Worm (Caenorhabditis elegans) whole organism, L3 larva: ENCODE data around the gene srlf-15.

ENCODE experiments used
- ZK546.5 ChIP-seq: sonication (generic microtip); optimal IDR thresholded peaks from 2 replicates; lab custom pipeline; 2017; ENCODE audit warnings: missing biosample characterization, missing genetic modification characterization
- ceh-16 ChIP-seq: sonication (generic microtip); optimal IDR thresholded peaks from 2 replicates; lab custom pipeline; 2017; ENCODE audit warnings: missing biosample characterization, missing genetic modification characterization
- ceh-28 ChIP-seq: fragments of 150-350 bp; optimal IDR thresholded peaks from 2 replicates; lab custom pipeline; 2014; ENCODE audit warnings: missing biosample characterization, missing genetic modification reagents, missing genetic modification characterization
- daf-12 ChIP-seq: fragments of 150-350 bp; optimal IDR thresholded peaks from 2 replicates; lab custom pipeline; 2014; ENCODE audit warnings: missing biosample characterization, missing genetic modification reagents, missing genetic modification characterization
- elt-1 ChIP-seq: fragments of 150-350 bp; optimal IDR thresholded peaks from 2 replicates; lab custom pipeline; 2014; ENCODE audit warnings: missing biosample characterization, missing genetic modification characterization
- elt-2 ChIP-seq: sonication (generic microtip); optimal IDR thresholded peaks from 2 replicates; lab custom pipeline; 2016; ENCODE audit warnings: missing genetic modification reagents, mild to moderate bottlenecking, missing genetic modification characterization, missing compliant biosample characterization
- fkh-2 ChIP-seq: fragments of 150-350 bp; optimal IDR thresholded peaks from 2 replicates; lab custom pipeline; 2014; ENCODE audit warnings: missing biosample characterization, missing genetic modification reagents, missing genetic modification characterization
- lin-15B ChIP-seq: fragments of 150-350 bp; optimal IDR thresholded peaks from 2 replicates; lab custom pipeline; 2014; ENCODE audit warnings: missing biosample characterization, missing genetic modification characterization
- mml-1 ChIP-seq: fragments of 150-350 bp; sonication (generic microtip); optimal IDR thresholded peaks from 3 replicates; lab custom pipeline; 2014; ENCODE audit warnings: missing biosample characterization, missing genetic modification characterization
- nfya-1 ChIP-seq: sonication (generic microtip); optimal IDR thresholded peaks from 2 replicates; lab custom pipeline; 2017; ENCODE audit warnings: missing genetic modification characterization, mild to moderate bottlenecking, missing compliant biosample characterization, antibody characterized with exemption, moderate library complexity; ENCODE audit not compliant: insufficient read depth
- nhr-23 ChIP-seq: fragments of 150-350 bp; optimal IDR thresholded peaks from 2 replicates; lab custom pipeline; 2014; ENCODE audit warnings: missing biosample characterization, missing genetic modification reagents, missing genetic modification characterization
- nhr-237 ChIP-seq: fragments of 150-350 bp; optimal IDR thresholded peaks from 2 replicates; lab custom pipeline; 2014; ENCODE audit warnings: missing biosample characterization, missing genetic modification characterization
- nhr-25 ChIP-seq: sonication (generic microtip); optimal IDR thresholded peaks from 2 replicates; lab custom pipeline; 2017; ENCODE audit warnings: missing biosample characterization, missing genetic modification characterization
- nhr-67 ChIP-seq: fragments of 150-350 bp; optimal IDR thresholded peaks from 2 replicates; lab custom pipeline; 2014; ENCODE audit warnings: missing biosample characterization, missing genetic modification characterization
- nhr-76 ChIP-seq: fragments of 150-350 bp; sonication (generic microtip); optimal IDR thresholded peaks from 5 replicates; lab custom pipeline; 2014; ENCODE audit warnings: missing biosample characterization, missing genetic modification characterization
- nhr-77 ChIP-seq: fragments of 150-350 bp; optimal IDR thresholded peaks from 2 replicates; lab custom pipeline; 2014; ENCODE audit warnings: missing biosample characterization, missing genetic modification characterization
- sea-2 ChIP-seq: fragments of 150-350 bp; sonication (generic microtip); optimal IDR thresholded peaks from 4 replicates; lab custom pipeline; 2014; ENCODE audit warnings: missing biosample characterization, missing genetic modification reagents, missing genetic modification characterization
- skn-1 ChIP-seq: fragments of 150-350 bp; optimal IDR thresholded peaks from 2 replicates; lab custom pipeline; 2014; ENCODE audit warnings: missing biosample characterization, missing genetic modification characterization
- tbx-2 ChIP-seq: sonication (generic microtip); optimal IDR thresholded peaks from 2 replicates; lab custom pipeline; 2016; ENCODE audit warnings: mild to moderate bottlenecking, missing genetic modification characterization, missing compliant biosample characterization
- unc-39 ChIP-seq: sonication (generic microtip); optimal IDR thresholded peaks from 4 replicates; lab custom pipeline; 2017; ENCODE audit warnings: missing biosample characterization, missing genetic modification characterization
- ztf-4 ChIP-seq: fragments of 150-350 bp; optimal IDR thresholded peaks from 2 replicates; lab custom pipeline; 2014; ENCODE audit warnings: missing biosample characterization, missing genetic modification characterization

Gene srlf-15

DNA sequence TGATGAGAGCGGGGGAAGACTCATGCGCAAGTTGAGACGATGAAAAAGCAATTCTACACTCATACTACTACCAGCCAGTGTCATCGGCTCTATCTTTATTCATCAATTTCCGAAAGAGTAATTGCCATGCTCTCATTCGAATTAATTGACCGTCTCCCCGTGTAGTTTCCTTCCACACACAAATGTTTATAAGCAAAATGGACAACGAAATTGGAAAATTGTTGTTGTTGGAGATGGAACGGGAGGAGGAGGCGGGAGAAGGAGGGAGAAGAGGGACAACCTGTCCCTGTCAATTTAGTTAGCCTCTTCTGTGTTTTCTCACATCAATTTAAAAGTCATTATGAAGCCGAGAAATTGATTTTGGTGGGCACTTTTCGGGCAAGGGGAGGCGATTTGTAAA is 36.7 kb downstream of the srlf-15 start:
- no peak for TF ChIP-seq lin-15B (tag; lab: Kevin White, UChicago)

DNA sequence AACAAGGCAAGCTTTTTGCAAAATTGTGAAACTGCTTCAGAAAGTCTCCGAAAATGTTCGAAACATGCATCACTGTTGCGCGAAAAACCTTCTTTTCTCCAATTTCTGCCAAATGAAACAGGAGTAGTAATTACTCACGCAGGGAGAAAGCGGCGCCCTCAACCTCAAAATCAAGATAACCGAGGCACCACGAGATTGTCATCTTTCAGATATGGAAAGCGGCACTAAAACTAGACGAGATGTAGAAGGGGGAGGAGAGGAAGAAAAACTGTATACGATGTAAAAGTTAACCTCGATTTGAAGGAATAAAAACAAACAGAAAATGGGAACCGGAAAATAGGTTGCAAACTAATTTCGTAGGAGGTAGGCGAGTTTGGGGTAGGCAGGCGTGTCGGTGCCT is 40.7 kb downstream of the srlf-15 start:
- TF ChIP-seq fkh-2 (tag; lab: Kevin White, UChicago) (no peak), tbx-2 (tag; lab: Kevin White, UChicago) (no peak), elt-1 (tag; lab: Kevin White, UChicago) (peak; percentile 82), ZK546.5 (tag; lab: Kevin White, UChicago) (no peak), nhr-25 (peak; percentile 12), unc-39 (tag; lab: Kevin White, UChicago) (no peak), skn-1 (tag; lab: Kevin White, UChicago) (no peak)

DNA sequence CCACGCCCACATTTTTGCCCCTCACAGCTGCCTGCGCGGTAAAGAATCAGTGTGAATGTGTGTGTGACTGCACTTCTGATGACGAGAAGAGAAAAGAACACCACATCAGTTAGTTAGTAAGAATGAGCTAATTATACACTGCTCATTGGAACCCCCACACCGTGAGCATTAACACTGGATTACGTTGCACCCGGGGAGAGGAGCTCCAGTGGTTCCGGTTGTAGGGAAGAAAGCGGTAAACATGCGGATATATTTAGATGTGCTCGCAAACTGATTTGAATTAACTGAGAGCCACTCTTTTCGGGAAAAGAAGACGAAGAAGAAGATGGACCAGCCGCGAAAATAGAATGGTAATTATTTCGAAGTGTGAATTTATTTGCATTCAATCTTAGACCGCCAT is 50.9 kb downstream of the srlf-15 start:
- TF ChIP-seq unc-39 (tag; lab: Kevin White, UChicago) (no peak), fkh-2 (tag; lab: Kevin White, UChicago) (no peak), nhr-76 (tag; lab: Kevin White, UChicago) (no peak), sea-2 (GFP tag; lab: Kevin White, UChicago) (no peak), skn-1 (tag; lab: Kevin White, UChicago) (no peak), nhr-237 (tag; lab: Kevin White, UChicago) (no peak)

DNA sequence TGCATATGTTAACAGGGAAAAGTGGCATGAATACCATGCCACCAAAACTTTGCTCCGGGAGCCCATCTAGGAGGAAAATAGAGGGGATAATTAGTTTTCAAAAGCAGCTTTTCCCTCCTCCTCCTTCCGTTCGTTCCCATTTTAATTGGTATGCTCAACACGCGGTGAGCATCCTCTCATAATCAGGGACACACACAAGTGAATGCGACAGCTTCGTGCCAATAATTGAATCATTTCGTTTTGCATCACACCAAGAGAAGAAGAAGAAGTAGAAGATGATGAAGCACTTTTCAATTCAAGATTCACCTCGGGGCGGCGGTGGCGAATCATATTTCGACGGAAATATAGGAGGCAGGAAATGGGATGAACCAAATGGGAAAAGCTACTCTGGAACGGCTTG is 52.3 kb downstream of the srlf-15 start:
- TF ChIP-seq ztf-4 (tag; lab: Kevin White, UChicago) (no peak), nfya-1 (tag; lab: Kevin White, UChicago) (no peak), elt-2 (tag; lab: Kevin White, UChicago) (no peak), nhr-77 (tag; lab: Kevin White, UChicago) (no peak), nhr-67 (tag; lab: Kevin White, UChicago) (no peak), ceh-28 (tag; lab: Kevin White, UChicago) (no peak), daf-12 (tag; lab: Kevin White, UChicago) (no peak), ceh-16 (tag; lab: Kevin White, UChicago) (no peak), mml-1 (tag; lab: Kevin White, UChicago) (no peak), sea-2 (GFP tag; lab: Kevin White, UChicago) (no peak), nhr-23 (tag; lab: Kevin White, UChicago) (no peak), lin-15B (tag; lab: Kevin White, UChicago) (no peak), skn-1 (tag; lab: Kevin White, UChicago) (no peak)
